Fruit fly (Drosophila melanogaster): Measurements from ENCODE around the gene CG42847.

Gene CG42847

dm6 chr2L:9396396-9396795 is 31.3 kb upstream of the CG42847 start:
- no peak for TF ChIP-seq CG8301 (tag; optimal IDR thresholded peaks at IDR 0.05)
- TF ChIP-seq CG4496 (GFP tag; IDR thresholded peaks at IDR 0.05) = no peak
- TF ChIP-seq gl (tag; optimal IDR thresholded peaks at IDR 0.05) = no peak
- no peak for TF ChIP-seq Pif1B (GFP tag; optimal IDR thresholded peaks at IDR 0.05)
- TF ChIP-seq CG15710 (tag; optimal IDR thresholded peaks at IDR 0.05) = no peak
- TF ChIP-seq CG17806 (tag; optimal IDR thresholded peaks at IDR 0.05) = no peak
- no peak for TF ChIP-seq CG32121 (GFP tag; IDR thresholded peaks at IDR 0.05)
- no peak for TF ChIP-seq CG13204 (GFP tag; optimal IDR thresholded peaks at IDR 0.05)

- no peak for TF ChIP-seq CG13204 (GFP tag; optimal IDR thresholded peaks at IDR 0.05)
- no peak for TF ChIP-seq CG15710 (tag; optimal IDR thresholded peaks at IDR 0.05)
- TF ChIP-seq CG14655 (GFP tag; optimal IDR thresholded peaks at IDR 0.05) = no peak
- TF ChIP-seq Pif1B (GFP tag; optimal IDR thresholded peaks at IDR 0.05) = no peak
- no peak for TF ChIP-seq gl (tag; optimal IDR thresholded peaks at IDR 0.05)
- no peak for TF ChIP-seq CG12605 (GFP tag; IDR thresholded peaks at IDR 0.05)
- TF ChIP-seq CG34367 (tag; optimal IDR thresholded peaks at IDR 0.05) = no peak
- TF ChIP-seq Snoo (tag; optimal IDR thresholded peaks at IDR 0.05) = no peak
- no peak for TF ChIP-seq CG8301 (tag; optimal IDR thresholded peaks at IDR 0.05)
- TF ChIP-seq Pif1A (GFP tag; optimal IDR thresholded peaks at IDR 0.05) = no peak
- no peak for TF ChIP-seq CG4496 (GFP tag; IDR thresholded peaks at IDR 0.05)
- no peak for TF ChIP-seq CG17806 (tag; optimal IDR thresholded peaks at IDR 0.05)
- TF ChIP-seq EcR (GFP tag; optimal IDR thresholded peaks at IDR 0.05) = no peak
- no peak for TF ChIP-seq D1 (tag; optimal IDR thresholded peaks at IDR 0.05)
- no peak for TF ChIP-seq Ets98B (GFP tag; IDR thresholded peaks at IDR 0.05)
- TF ChIP-seq CG8159 (tag; optimal IDR thresholded peaks at IDR 0.05) = no peak
- no peak for TF ChIP-seq CG10348 (GFP tag; IDR thresholded peaks at IDR 0.05)
- no peak for TF ChIP-seq CG32121 (GFP tag; IDR thresholded peaks at IDR 0.05)
Observed at dm6 chr2L:9397888-9398287, 29.8 kb upstream of the CG42847 start, which contains the start of gene CG4438. TSS of gene CG4438 (minus strand) at chr2L:9397988.

- peak; percentile 30 for TF ChIP-seq CG8159 (tag; optimal IDR thresholded peaks at IDR 0.05)
- no peak for TF ChIP-seq CG34367 (tag; optimal IDR thresholded peaks at IDR 0.05)
Observed at dm6 chr2L:9400153-9400552, 27.5 kb upstream of the CG42847 start.

dm6 chr2L:9415053-9415452 is 12.6 kb upstream of the CG42847 start, which contains the start of gene Shawl:
TSS of gene Shawl (minus strand) at chr2L:9415156.
- TF ChIP-seq fd96Ca (GFP tag; IDR thresholded peaks at IDR 0.05) (0 out of 3 replicates have a peak, but pooled peaks have one; percentile 15), EcR (GFP tag; optimal IDR thresholded peaks at IDR 0.05) (no peak)

- TF ChIP-seq CG12605 (GFP tag; IDR thresholded peaks at IDR 0.05) (no peak), CG4496 (GFP tag; IDR thresholded peaks at IDR 0.05) (peak; percentile 44; the same call in 1 of the 3 replicates), Pif1A (GFP tag; optimal IDR thresholded peaks at IDR 0.05) (no peak), Ets98B (GFP tag; IDR thresholded peaks at IDR 0.05) (no peak), rn (GFP tag; IDR thresholded peaks at IDR 0.05) (no peak), CG14655 (GFP tag; optimal IDR thresholded peaks at IDR 0.05) (no peak), CG17806 (tag; optimal IDR thresholded peaks at IDR 0.05) (no peak), CG32121 (GFP tag; IDR thresholded peaks at IDR 0.05) (no peak), CG13204 (GFP tag; optimal IDR thresholded peaks at IDR 0.05) (peak; percentile 49)
Observed at dm6 chr2L:9416244-9416758, 11.4 kb upstream of the CG42847 start, which contains the start of gene Mco1. TSS of gene Mco1 (plus strand) at chr2L:9416588.

dm6 chr2L:9420660-9421059 is 7.0 kb upstream of the CG42847 start:
- no peak for TF ChIP-seq rn (GFP tag; IDR thresholded peaks at IDR 0.05)
- no peak for TF ChIP-seq fd96Ca (GFP tag; IDR thresholded peaks at IDR 0.05)
- no peak for TF ChIP-seq CG8301 (tag; optimal IDR thresholded peaks at IDR 0.05)
- no peak for TF ChIP-seq CG12605 (GFP tag; IDR thresholded peaks at IDR 0.05)
- no peak for TF ChIP-seq Pif1A (GFP tag; optimal IDR thresholded peaks at IDR 0.05)
- no peak for TF ChIP-seq CG9948 (tag; optimal IDR thresholded peaks at IDR 0.05)
- TF ChIP-seq EcR (GFP tag; optimal IDR thresholded peaks at IDR 0.05) = no peak
- TF ChIP-seq CG8159 (tag; optimal IDR thresholded peaks at IDR 0.05) = no peak
- TF ChIP-seq CG4496 (GFP tag; IDR thresholded peaks at IDR 0.05) = no peak
- no peak for TF ChIP-seq CG10348 (GFP tag; IDR thresholded peaks at IDR 0.05)
- no peak for TF ChIP-seq gl (tag; optimal IDR thresholded peaks at IDR 0.05)
- no peak for TF ChIP-seq CG15710 (tag; optimal IDR thresholded peaks at IDR 0.05)
- TF ChIP-seq CG17806 (tag; optimal IDR thresholded peaks at IDR 0.05) = no peak
- TF ChIP-seq CG14655 (GFP tag; optimal IDR thresholded peaks at IDR 0.05) = no peak
- no peak for TF ChIP-seq Pif1B (GFP tag; optimal IDR thresholded peaks at IDR 0.05)
- no peak for TF ChIP-seq CG34367 (tag; optimal IDR thresholded peaks at IDR 0.05)

dm6 chr2L:9421312-9421711 is 6.4 kb upstream of the CG42847 start:
- TF ChIP-seq CG34367 (tag; optimal IDR thresholded peaks at IDR 0.05) (no peak), CG12605 (GFP tag; IDR thresholded peaks at IDR 0.05) (no peak)

All from whole organism, pupa.